Worm (Caenorhabditis elegans) whole organism, young adult: ENCODE data around the gene flp-2.

Source experiments
- die-1 ChIP-seq: sonication (generic microtip); optimal IDR thresholded peaks from 2 replicates; lab custom pipeline; 2016; ENCODE audit warnings: missing genotype, mild to moderate bottlenecking, missing genetic modification characterization, missing compliant biosample characterization
- madf-8 ChIP-seq: fragments of 200-800 bp; sonication (Bioruptor generic); conservative IDR thresholded peaks from 2 replicates; pipeline ENCODE4 v1.3.6; 2022; ENCODE audit warnings: missing genetic modification reagents, missing genetic modification characterization, missing compliant biosample characterization

DNA sequence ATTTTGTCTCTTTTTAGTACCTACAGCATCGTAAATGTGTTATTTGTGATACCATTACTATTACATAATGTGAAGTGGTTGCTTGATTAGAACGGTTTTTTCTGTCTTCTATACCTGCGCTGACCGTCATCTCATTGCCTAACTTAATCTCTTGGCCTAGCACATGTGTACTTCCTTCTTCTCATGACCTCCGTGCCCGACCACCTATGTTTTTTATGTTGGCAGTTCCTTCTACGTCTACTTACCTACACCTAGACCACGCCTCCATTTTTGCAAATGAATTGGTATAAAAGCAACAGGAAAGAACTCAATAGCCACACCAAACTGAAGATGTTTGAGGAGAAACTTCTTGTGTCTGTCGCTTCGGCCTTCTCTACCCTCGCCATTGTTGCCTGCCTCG is 17.7 kb downstream of the flp-2 start, which contains the start of gene col-176:
- TF ChIP-seq madf-8 (GFP tag; lab: Robert Waterston, UW): no peak
- TF ChIP-seq die-1: no peak
